Fruit fly (Drosophila melanogaster) whole organism, adult: ENCODE measurements around the gene alpha-Est5.

Experiments
- CG11617 ChIP-seq: fragments of 200-800 bp; sonication (Bioruptor generic); optimal IDR thresholded peaks from 2 replicates; lab custom pipeline; 2017; ENCODE audit warnings: mild to moderate bottlenecking, missing biosample characterization, missing genetic modification reagents, missing genetic modification characterization
- CG5204 ChIP-seq: fragments of 200-800 bp; sonication (Bioruptor generic); optimal IDR thresholded peaks from 2 replicates; lab custom pipeline; 2016; ENCODE audit warnings: missing biosample characterization, missing genetic modification characterization
- Crg-1 ChIP-seq: fragments of 200-800 bp; sonication (Bioruptor generic); optimal IDR thresholded peaks from 2 replicates; lab custom pipeline; 2016; ENCODE audit warnings: missing biosample characterization, missing genetic modification characterization
- Hr96 ChIP-seq: fragments of 200-800 bp; sonication (Bioruptor generic); optimal IDR thresholded peaks from 2 replicates; lab custom pipeline; 2016; ENCODE audit warnings: missing biosample characterization, missing genetic modification characterization
- Mnt ChIP-seq: fragments of 200-800 bp; sonication (Bioruptor generic); optimal IDR thresholded peaks from 2 replicates; lab custom pipeline; 2016; ENCODE audit warnings: missing biosample characterization, mild to moderate bottlenecking, missing genetic modification characterization
- cic ChIP-seq: fragments of 200-800 bp; sonication (Bioruptor generic); optimal IDR thresholded peaks from 2 replicates; lab custom pipeline; 2017; ENCODE audit warnings: missing biosample characterization, mild to moderate bottlenecking, missing genetic modification characterization, moderate library complexity
- kay ChIP-seq: fragments of 200-800 bp; sonication (Bioruptor generic); peaks from one replicate; lab custom pipeline; 2016; ENCODE audit warnings: missing biosample characterization, missing genetic modification characterization, borderline replicate concordance
- ovo ChIP-seq: fragments of 200-800 bp; sonication (Bioruptor generic); optimal IDR thresholded peaks from 2 replicates; lab custom pipeline; 2016; ENCODE audit warnings: missing biosample characterization, missing genetic modification characterization
- pad ChIP-seq: fragments of 200-800 bp; sonication (Bioruptor generic); optimal IDR thresholded peaks from 3 replicates; lab custom pipeline; 2017; ENCODE audit warnings: missing biosample characterization, missing genetic modification characterization, mild to moderate bottlenecking, moderate library complexity, missing genetic modification reagents

- TF ChIP-seq kay (GFP tag; lab: Kevin White, UChicago) (no peak), Mnt (GFP tag; lab: Kevin White, UChicago) (no peak), CG5204 (GFP tag; lab: Kevin White, UChicago) (no peak), CG11617 (GFP tag; lab: Kevin White, UChicago) (no peak), cic (no peak), Hr96 (GFP tag; lab: Kevin White, UChicago) (no peak), Crg-1 (GFP tag; lab: Kevin White, UChicago) (no peak), ovo (GFP tag; lab: Kevin White, UChicago) (no peak), pad (GFP tag; lab: Kevin White, UChicago) (no peak)
Observed at dm6 chr3R:7551708-7552107, 15.5 kb upstream of the alpha-Est5 start, which contains the start of gene CG45545.
